Fruit fly (Drosophila melanogaster): ENCODE measurements around the gene SKIP.

The SKIP gene

DNA sequence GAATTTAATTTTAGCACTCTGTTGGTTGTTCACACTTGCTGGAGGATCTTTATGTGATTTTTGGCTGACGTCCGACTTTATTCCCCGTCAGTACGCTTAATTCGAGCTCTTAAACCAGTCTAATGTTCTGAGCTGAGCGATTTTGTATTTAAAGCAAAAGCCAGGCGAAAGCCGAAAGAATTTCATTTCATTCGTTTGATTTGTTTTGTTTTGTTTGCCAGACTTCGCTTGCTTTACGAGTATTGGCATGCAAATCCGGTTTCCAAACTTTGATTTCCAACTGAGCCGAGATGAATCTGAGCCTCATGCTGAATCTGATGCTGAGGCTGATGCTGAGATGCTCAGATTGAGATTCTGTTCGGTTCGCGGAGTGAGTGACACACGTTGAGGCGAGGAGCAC lies 200.4 kb downstream of the SKIP start, which contains the start of gene CG5391:
TSS of gene CG5391 (minus strand) at position 101 of the 400 bp plus-strand sequence.
- TF ChIP-seq CG7101 (tag; optimal IDR thresholded peaks at IDR 0.05) (no peak), CG14711 (tag; optimal IDR thresholded peaks at IDR 0.05) (no peak), bab1 (GFP tag; optimal IDR thresholded peaks at IDR 0.05) (no peak), pad (GFP tag; optimal IDR thresholded peaks at IDR 0.05) (no peak), CG33017 (tag; optimal IDR thresholded peaks at IDR 0.05) (no peak), tj (GFP tag; optimal IDR thresholded peaks at IDR 0.05) (no peak), CG5204 (GFP tag; optimal IDR thresholded peaks at IDR 0.05) (no peak), cnc (optimal IDR thresholded peaks at IDR 0.05) (no peak), cic (GFP tag; optimal IDR thresholded peaks at IDR 0.05) (no peak), Crg-1 (GFP tag; optimal IDR thresholded peaks at IDR 0.05) (no peak), CG11617 (GFP tag; optimal IDR thresholded peaks at IDR 0.05) (no peak), Clk (GFP tag; optimal IDR thresholded peaks at IDR 0.05) (no peak), Mnt (GFP tag; optimal IDR thresholded peaks at IDR 0.05) (no peak), kay (GFP tag; ENCODE audit: borderline replicate concordance) (no peak), ovo (GFP tag; optimal IDR thresholded peaks at IDR 0.05) (no peak), toe (GFP tag; optimal IDR thresholded peaks at IDR 0.05) (no peak)

DNA sequence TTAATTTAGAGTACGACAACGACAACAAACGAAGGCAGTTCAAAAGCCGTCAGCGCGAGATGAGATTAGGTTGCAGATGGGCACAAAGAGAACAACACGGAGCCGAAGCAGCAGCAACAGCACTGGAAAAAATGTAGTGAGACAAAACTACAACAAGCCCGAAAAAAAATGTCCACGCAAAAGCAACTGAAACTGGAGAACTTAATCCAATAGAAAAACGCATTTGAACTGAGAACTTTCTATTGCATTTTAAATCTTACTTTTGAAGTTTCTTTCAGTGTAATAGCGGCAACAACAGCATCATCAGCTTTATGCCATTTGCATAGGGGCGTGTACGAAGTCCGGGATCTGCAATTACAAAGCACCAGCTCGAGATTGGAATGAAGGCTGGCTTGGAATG lies 205.9 kb downstream of the SKIP start:
- no peak for TF ChIP-seq CG5204 (GFP tag; optimal IDR thresholded peaks at IDR 0.05)

DNA sequence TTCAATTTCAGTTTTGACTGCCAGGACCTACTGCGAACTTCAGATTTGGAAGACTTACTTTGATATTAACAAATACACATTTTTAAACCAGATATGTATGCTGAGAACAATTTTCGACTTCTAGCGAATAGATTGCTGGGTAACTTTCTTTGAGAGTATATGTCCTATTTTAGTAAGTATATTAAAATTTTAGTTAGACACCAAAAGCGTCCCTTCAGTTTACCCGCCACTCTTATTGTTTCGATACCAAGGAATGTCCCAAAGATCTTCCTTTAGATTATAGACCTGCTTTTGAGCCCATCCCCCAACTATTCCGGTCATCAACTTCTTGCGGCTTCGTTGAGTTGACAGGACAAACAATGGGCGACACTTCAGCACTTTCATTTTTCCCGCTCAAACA lies 206.6 kb downstream of the SKIP start, which contains the start of gene CG5388:
TSS of gene CG5388 (minus strand) at position 101 of the 400 bp plus-strand sequence.
- no peak for TF ChIP-seq cnc (optimal IDR thresholded peaks at IDR 0.05)
- no peak for TF ChIP-seq Clk (GFP tag; optimal IDR thresholded peaks at IDR 0.05)
- TF ChIP-seq CG11617 (GFP tag; optimal IDR thresholded peaks at IDR 0.05): no peak
- TF ChIP-seq ovo (GFP tag; optimal IDR thresholded peaks at IDR 0.05): no peak

DNA sequence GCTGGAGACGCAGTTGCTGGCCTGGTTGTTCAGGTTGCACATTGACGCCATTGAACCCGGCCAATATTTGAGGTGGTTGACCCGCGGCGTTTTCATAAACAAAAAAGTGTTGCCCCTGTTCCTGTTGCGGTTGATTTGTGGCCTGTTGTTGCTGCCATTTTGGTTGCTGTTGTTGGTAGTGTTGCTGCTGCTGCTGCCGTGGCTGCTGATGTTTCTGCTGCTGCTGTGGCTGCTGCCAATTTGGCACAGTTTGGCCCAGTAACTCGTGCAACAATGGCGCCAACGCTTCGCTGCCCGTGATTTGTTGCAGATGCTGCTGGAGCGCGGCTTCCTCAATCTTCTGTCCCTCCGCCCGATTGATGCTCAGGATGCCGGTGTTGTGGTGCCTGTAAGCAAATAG lies 208.0 kb downstream of the SKIP start:
- TF ChIP-seq CG11617 (GFP tag; optimal IDR thresholded peaks at IDR 0.05) (no peak), CG5204 (GFP tag; optimal IDR thresholded peaks at IDR 0.05) (no peak), CG7045 (GFP tag; optimal IDR thresholded peaks at IDR 0.05) (no peak)

DNA sequence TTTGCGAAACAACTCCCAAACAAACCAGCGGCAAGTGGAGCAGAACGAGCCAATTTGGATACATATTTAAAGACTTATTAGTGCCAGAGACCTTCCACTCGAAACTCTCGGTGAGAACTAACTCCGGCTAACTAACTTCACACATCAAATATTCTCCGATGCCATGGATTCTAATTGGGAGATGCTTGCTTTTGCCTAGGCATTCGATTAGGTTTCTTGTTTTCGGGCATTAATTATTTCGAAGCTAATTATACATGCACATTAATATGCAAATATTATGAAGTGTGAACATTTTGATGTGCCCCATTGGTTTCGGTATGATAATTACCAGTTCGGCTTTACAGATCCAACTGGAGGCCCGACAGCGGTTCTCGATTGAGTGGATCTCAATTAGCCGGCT lies 208.5 kb downstream of the SKIP start, which contains the start of gene CG5386:
TSS of gene CG5386 (minus strand) at position 101 of the 400 bp plus-strand sequence.
- no peak for TF ChIP-seq Clk (GFP tag; optimal IDR thresholded peaks at IDR 0.05)
- TF ChIP-seq cic (GFP tag; optimal IDR thresholded peaks at IDR 0.05): no peak
- TF ChIP-seq cnc (optimal IDR thresholded peaks at IDR 0.05): no peak
- TF ChIP-seq ovo (GFP tag; optimal IDR thresholded peaks at IDR 0.05): no peak
- TF ChIP-seq Crg-1 (GFP tag; optimal IDR thresholded peaks at IDR 0.05): no peak
- no peak for TF ChIP-seq Hr96 (GFP tag; optimal IDR thresholded peaks at IDR 0.05)
- no peak for TF ChIP-seq CG11617 (GFP tag; optimal IDR thresholded peaks at IDR 0.05)
- TF ChIP-seq toe (GFP tag; optimal IDR thresholded peaks at IDR 0.05): no peak
- TF ChIP-seq bab1 (GFP tag; optimal IDR thresholded peaks at IDR 0.05): no peak
- no peak for TF ChIP-seq tj (GFP tag; optimal IDR thresholded peaks at IDR 0.05)
- no peak for TF ChIP-seq pad (GFP tag; optimal IDR thresholded peaks at IDR 0.05)
- TF ChIP-seq CG5204 (GFP tag; optimal IDR thresholded peaks at IDR 0.05): no peak
- no peak for TF ChIP-seq CG1620 (GFP tag; optimal IDR thresholded peaks at IDR 0.05)
- no peak for TF ChIP-seq CG7101 (tag; optimal IDR thresholded peaks at IDR 0.05)
- TF ChIP-seq CG33017 (tag; optimal IDR thresholded peaks at IDR 0.05): no peak
- no peak for TF ChIP-seq CG12768 (GFP tag; optimal IDR thresholded peaks at IDR 0.05)
- no peak for TF ChIP-seq kay (GFP tag; ENCODE audit: borderline replicate concordance)
- TF ChIP-seq CG7045 (GFP tag; optimal IDR thresholded peaks at IDR 0.05): no peak

DNA sequence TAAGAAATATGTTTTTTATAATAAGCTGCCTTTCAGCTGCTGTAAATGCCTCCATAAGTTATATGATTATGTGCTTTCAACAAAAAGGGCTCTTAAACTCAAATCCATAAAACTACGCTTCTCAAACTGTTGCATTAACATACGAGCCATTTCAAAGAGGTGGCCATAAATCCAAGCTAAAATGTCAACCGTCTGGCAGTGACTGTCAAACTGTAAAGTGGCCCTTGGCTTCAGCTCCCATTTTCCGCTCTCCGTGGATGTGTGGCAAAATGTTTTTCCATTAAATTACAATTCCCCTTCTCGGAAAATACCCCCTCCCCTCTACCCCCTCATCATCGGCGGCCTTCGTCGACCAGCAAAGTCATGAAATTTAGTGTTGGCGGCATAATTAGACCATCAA lies 209.1 kb downstream of the SKIP start:
- TF ChIP-seq cnc (optimal IDR thresholded peaks at IDR 0.05): no peak
- TF ChIP-seq tj (GFP tag; optimal IDR thresholded peaks at IDR 0.05): no peak
- no peak for TF ChIP-seq CG11617 (GFP tag; optimal IDR thresholded peaks at IDR 0.05)
- no peak for TF ChIP-seq CG1620 (GFP tag; optimal IDR thresholded peaks at IDR 0.05)
- TF ChIP-seq CG14711 (tag; optimal IDR thresholded peaks at IDR 0.05): no peak
